Worm (Caenorhabditis elegans) whole organism, midembryonic: ENCODE data around the gene F38H4.3.
"Not testable (repeated sequence)": the region's sequence is repeated elsewhere in the genome, so short reads cannot be mapped to it uniquely, and the experiment has no call there.

Source experiments
- T22C8.4 ChIP-seq: fragments of 200-800 bp; sonication (Bioruptor generic); IDR thresholded peaks from 2 replicates; pipeline ENCODE4 v1.3.6; 2022; ENCODE audit warnings: missing genetic modification characterization, missing compliant biosample characterization
- cog-1 ChIP-seq: sonication (generic microtip); optimal IDR thresholded peaks from 2 replicates; lab custom pipeline; 2016; ENCODE audit warnings: missing genetic modification characterization, missing compliant biosample characterization
- flt-1 ChIP-seq: fragments of 200-800 bp; sonication (Bioruptor generic); IDR thresholded peaks from 2 replicates; pipeline ENCODE4 v1.3.6; 2022; ENCODE audit warnings: missing genetic modification characterization, missing compliant biosample characterization
- klf-2 ChIP-seq: fragments of 200-800 bp; sonication (Bioruptor generic); conservative IDR thresholded peaks from 2 replicates; pipeline ENCODE4 v1.3.6; 2022; ENCODE audit warnings: missing genetic modification reagents, missing genetic modification characterization, missing compliant biosample characterization
- med-1 ChIP-seq: sonication (generic microtip); optimal IDR thresholded peaks from 2 replicates; lab custom pipeline; 2017; ENCODE audit warnings: missing genetic modification characterization, mild to moderate bottlenecking, missing compliant biosample characterization, antibody characterized with exemption, missing genetic modification reagents; ENCODE audit not compliant: insufficient read depth
- ref-1 ChIP-seq: fragments of 200-800 bp; sonication (Bioruptor generic); conservative IDR thresholded peaks from 2 replicates; pipeline ENCODE4 v1.3.6; 2022; ENCODE audit warnings: missing genetic modification reagents, missing genetic modification characterization, missing compliant biosample characterization
- tab-1 ChIP-seq: fragments of 200-800 bp; sonication (Bioruptor generic); IDR thresholded peaks from 2 replicates; pipeline ENCODE4 v1.3.6; 2022; ENCODE audit warnings: missing genetic modification characterization, missing compliant biosample characterization
- ztf-23 ChIP-seq: fragments of 200-800 bp; sonication (Bioruptor generic); IDR thresholded peaks from 2 replicates; pipeline ENCODE4 v1.3.6; 2022; ENCODE audit warnings: missing genetic modification reagents, missing genetic modification characterization, missing compliant biosample characterization
- ztf-29 ChIP-seq: fragments of 200-800 bp; sonication (Bioruptor generic); IDR thresholded peaks from 2 replicates; pipeline ENCODE4 v1.3.6; 2022; ENCODE audit warnings: missing genetic modification reagents, missing genetic modification characterization, missing compliant biosample characterization

The F38H4.3 gene

ce11 chrIV:11809047-11809446 lies 33.2 kb upstream of the F38H4.3 start:
- TF ChIP-seq T22C8.4 (GFP tag; lab: Robert Waterston, UW) (no peak), tab-1 (GFP tag; lab: Robert Waterston, UW) (no peak), flt-1 (GFP tag; lab: Robert Waterston, UW) (no peak)

ce11 chrIV:11809708-11810114 lies 32.5 kb upstream of the F38H4.3 start:
- TF ChIP-seq tab-1 (GFP tag; lab: Robert Waterston, UW) = no peak
- no peak for TF ChIP-seq ztf-29 (GFP tag; lab: Robert Waterston, UW)
- 0 out of 2 replicates have a peak, but pooled peaks have one; percentile 10 for TF ChIP-seq flt-1 (GFP tag; lab: Robert Waterston, UW)
- TF ChIP-seq klf-2 (GFP tag; lab: Robert Waterston, UW) = no peak
- no peak for TF ChIP-seq med-1 (GFP tag; lab: Kevin White, UChicago)
- peak; percentile 31 for TF ChIP-seq cog-1

- TF ChIP-seq tab-1 (GFP tag; lab: Robert Waterston, UW) = no peak
Observed at ce11 chrIV:11812017-11812416, 30.2 kb upstream of the F38H4.3 start.

ce11 chrIV:11813901-11814300 lies 28.3 kb upstream of the F38H4.3 start, which contains the start of gene M117.1:
TSS of gene M117.1 (plus strand) at chrIV:11814247.
- TF ChIP-seq med-1 (GFP tag; lab: Kevin White, UChicago) = no peak
- no peak for TF ChIP-seq ref-1 (GFP tag; lab: Robert Waterston, UW)
- no peak for TF ChIP-seq ztf-23 (GFP tag; lab: Robert Waterston, UW)
- no peak for TF ChIP-seq ztf-29 (GFP tag; lab: Robert Waterston, UW)
- TF ChIP-seq flt-1 (GFP tag; lab: Robert Waterston, UW) = no peak
- TF ChIP-seq T22C8.4 (GFP tag; lab: Robert Waterston, UW) = no peak
- no peak for TF ChIP-seq cog-1
- no peak for TF ChIP-seq klf-2 (GFP tag; lab: Robert Waterston, UW)
- TF ChIP-seq tab-1 (GFP tag; lab: Robert Waterston, UW) = no peak

- TF ChIP-seq klf-2 (GFP tag; lab: Robert Waterston, UW) (no peak), ztf-29 (GFP tag; lab: Robert Waterston, UW) (no peak), cog-1 (no peak), tab-1 (GFP tag; lab: Robert Waterston, UW) (no peak), ref-1 (GFP tag; lab: Robert Waterston, UW) (no peak), med-1 (GFP tag; lab: Kevin White, UChicago) (no peak), T22C8.4 (GFP tag; lab: Robert Waterston, UW) (no peak), flt-1 (GFP tag; lab: Robert Waterston, UW) (no peak), ztf-23 (GFP tag; lab: Robert Waterston, UW) (no peak)
Observed at ce11 chrIV:11820067-11820913, 21.9 kb upstream of the F38H4.3 start.

ce11 chrIV:11821591-11822361 lies 20.4 kb upstream of the F38H4.3 start, which contains the start of the genes par-5 and M117.3:
TSS of gene par-5 (minus strand) at chrIV:11821924.
TSS of gene M117.3 (plus strand) at chrIV:11822206.
- TF ChIP-seq T22C8.4 (GFP tag; lab: Robert Waterston, UW) (peak; percentile 73), cog-1 (peak; percentile 56), med-1 (GFP tag; lab: Kevin White, UChicago) (no peak), tab-1 (GFP tag; lab: Robert Waterston, UW) (no peak), flt-1 (GFP tag; lab: Robert Waterston, UW) (0 out of 2 replicates have a peak, but pooled peaks have one; percentile 11)

- no peak for TF ChIP-seq ztf-29 (GFP tag; lab: Robert Waterston, UW)
- no peak for TF ChIP-seq med-1 (GFP tag; lab: Kevin White, UChicago)
- no peak for TF ChIP-seq ztf-23 (GFP tag; lab: Robert Waterston, UW)
- TF ChIP-seq T22C8.4 (GFP tag; lab: Robert Waterston, UW) = no peak
- no peak for TF ChIP-seq ref-1 (GFP tag; lab: Robert Waterston, UW)
- TF ChIP-seq klf-2 (GFP tag; lab: Robert Waterston, UW) = no peak
- no peak for TF ChIP-seq tab-1 (GFP tag; lab: Robert Waterston, UW)
- TF ChIP-seq cog-1 = no peak
- no peak for TF ChIP-seq flt-1 (GFP tag; lab: Robert Waterston, UW)
Observed at ce11 chrIV:11822454-11822853, 19.8 kb upstream of the F38H4.3 start.

- TF ChIP-seq cog-1; T22C8.4 (GFP tag; lab: Robert Waterston, UW); klf-2 (GFP tag; lab: Robert Waterston, UW): not testable (repeated sequence)
Observed at ce11 chrIV:11828012-11828411, 14.2 kb upstream of the F38H4.3 start, which contains the start of gene M117.6. TSS of gene M117.6 (minus strand) at chrIV:11828112.

- TF ChIP-seq ref-1 (GFP tag; lab: Robert Waterston, UW) (no peak), klf-2 (GFP tag; lab: Robert Waterston, UW) (no peak), med-1 (GFP tag; lab: Kevin White, UChicago) (no peak), T22C8.4 (GFP tag; lab: Robert Waterston, UW) (no peak), cog-1 (no peak), ztf-23 (GFP tag; lab: Robert Waterston, UW) (no peak), tab-1 (GFP tag; lab: Robert Waterston, UW) (no peak), ztf-29 (GFP tag; lab: Robert Waterston, UW) (no peak), flt-1 (GFP tag; lab: Robert Waterston, UW) (no peak)
Observed at ce11 chrIV:11833456-11833855, 8.8 kb upstream of the F38H4.3 start, which contains the start of gene M117.4. TSS of gene M117.4 (minus strand) at chrIV:11833556.
